Worm (Caenorhabditis elegans): Measurements from ENCODE around the gene nhr-22.

ce11 chrII:6491187-6491586 lies 41.6 kb upstream of the nhr-22 start:
- TF ChIP-seq pha-4 (tag; optimal IDR thresholded peaks at IDR 0.05) = no peak
- no peak for TF ChIP-seq ceh-48 (tag; optimal IDR thresholded peaks at IDR 0.05)
- no peak for TF ChIP-seq hlh-13 (GFP tag; optimal IDR thresholded peaks at IDR 0.05)
- TF ChIP-seq fkh-10 (GFP tag; optimal IDR thresholded peaks at IDR 0.05) = no peak

All from whole organism, late embryonic.